Fruit fly (Drosophila melanogaster) whole organism, wandering third instar larva: ENCODE results near the gene Lcp65Ad.

ENCODE experiments used
- GATAd ChIP-seq: sonication (Bioruptor generic); optimal IDR thresholded peaks from 2 replicates; lab custom pipeline; 2016; ENCODE audit warnings: missing biosample characterization, missing genetic modification characterization
- Hr78 ChIP-seq: fragments of >200 bp; optimal IDR thresholded peaks from 2 replicates; lab custom pipeline; 2017; ENCODE audit warnings: missing biosample characterization, missing genetic modification characterization
- psq ChIP-seq: fragments of 200-800 bp; sonication (Bioruptor generic); optimal IDR thresholded peaks from 3 replicates; lab custom pipeline; 2017; ENCODE audit warnings: missing biosample characterization, mild to moderate bottlenecking, missing genetic modification characterization, moderate library complexity

DNA sequence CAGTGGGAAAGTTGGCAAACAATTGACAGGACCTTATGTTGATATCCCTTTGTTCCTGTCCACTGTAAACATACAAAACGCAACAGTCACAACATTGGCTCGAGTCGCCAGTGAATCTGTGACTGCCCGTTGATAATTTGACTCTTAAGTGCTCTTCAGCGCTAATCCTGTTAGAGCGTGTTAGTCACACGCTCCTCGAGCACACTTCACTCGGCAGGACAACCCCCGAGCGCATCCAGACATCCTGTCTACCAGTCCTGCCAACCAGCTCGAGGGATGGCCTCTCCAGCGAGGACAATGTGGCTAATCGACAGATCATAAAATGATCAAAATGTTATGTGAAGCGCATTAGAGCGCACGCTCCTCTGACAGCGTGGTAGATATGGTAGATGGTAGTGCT lies 38.6 kb upstream of the Lcp65Ad start:
- no peak for TF ChIP-seq psq (GFP tag; lab: Kevin White, UChicago)
- no peak for TF ChIP-seq GATAd
- no peak for TF ChIP-seq Hr78 (GFP tag; lab: Kevin White, UChicago)
